Fruit fly (Drosophila melanogaster): ENCODE data around the gene Sec20.

Sec20 gene

DNA sequence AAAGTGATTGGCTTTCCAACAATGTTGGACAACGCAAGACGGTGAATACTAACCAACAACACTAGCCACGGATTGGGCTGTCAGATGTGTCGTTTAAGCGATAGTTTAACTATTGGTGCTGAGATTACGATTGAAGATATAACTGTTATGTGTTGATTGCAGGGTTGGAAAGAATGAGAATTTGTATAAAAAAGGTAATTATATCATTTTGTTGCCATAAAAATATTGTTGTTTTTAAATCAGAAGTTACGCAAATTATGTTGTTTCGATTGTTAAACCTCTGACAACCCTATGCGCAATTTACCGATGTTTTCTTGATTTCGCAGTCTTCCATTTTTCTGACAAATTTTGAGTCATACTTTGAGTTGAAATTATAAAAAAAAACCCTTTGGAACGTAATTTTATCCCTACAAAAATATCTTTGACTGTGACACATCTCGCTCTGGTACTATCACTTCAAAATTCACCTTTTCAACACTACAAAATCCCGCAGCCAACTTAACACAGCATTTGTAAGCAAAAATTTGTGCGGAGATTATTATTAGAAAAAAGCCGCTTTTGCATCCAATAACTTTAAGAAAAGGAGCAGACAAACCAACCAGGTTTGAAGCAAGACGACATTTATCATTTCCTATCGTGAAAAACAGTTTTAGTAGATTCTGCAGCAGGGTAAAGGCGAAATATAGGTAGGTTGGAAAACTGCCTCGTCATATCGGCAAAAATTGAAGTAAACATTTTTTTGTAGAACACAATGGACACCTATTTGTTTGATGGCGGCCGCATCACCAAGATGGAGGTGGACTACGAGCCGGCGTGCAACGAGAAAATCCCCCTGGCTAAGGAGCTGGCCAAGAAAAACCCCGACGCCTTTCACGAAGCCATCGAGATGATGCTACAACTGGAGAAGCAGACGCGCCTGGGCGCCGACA lies 35.0 kb downstream of the Sec20 start, which contains the start of the genes Hat1 and Rpn5:
TSS of gene Hat1 (minus strand) at position 360 of the 929 bp plus-strand sequence.
TSS of gene Rpn5 (plus strand) at position 469 of the 929 bp plus-strand sequence.
- TF ChIP-seq Rel (GFP tag; optimal IDR thresholded peaks at IDR 0.05) = no peak
- peak; percentile 28 for TF ChIP-seq Rel (tag; optimal IDR thresholded peaks at IDR 0.05)
- no peak for TF ChIP-seq Dfd (GFP tag; optimal IDR thresholded peaks at IDR 0.05)
- no peak for TF ChIP-seq Dif (GFP tag; optimal IDR thresholded peaks at IDR 0.05; ENCODE audit: partially characterized antibody)
- peak; percentile 86 for TF ChIP-seq psq (GFP tag; optimal IDR thresholded peaks at IDR 0.05)
- TF ChIP-seq sage (GFP tag; optimal IDR thresholded peaks at IDR 0.05) = peak; percentile 42
- peak; percentile 84 for TF ChIP-seq dmrt93B (GFP tag; optimal IDR thresholded peaks at IDR 0.05)
- TF ChIP-seq pan (optimal IDR thresholded peaks at IDR 0.05) = no peak
- no peak for TF ChIP-seq Vsx2 (GFP tag; optimal IDR thresholded peaks at IDR 0.05; ENCODE audit: partially characterized antibody)
- TF ChIP-seq Jra (GFP tag; optimal IDR thresholded peaks at IDR 0.05) = peak; percentile 96
- TF ChIP-seq dl (GFP tag; optimal IDR thresholded peaks at IDR 0.05; ENCODE audit: insufficient read depth in 1 of 2, partially characterized antibody in 2 of 2) = no peak
- TF ChIP-seq Abd-B (GFP tag; optimal IDR thresholded peaks at IDR 0.05) = no peak
- peak; percentile 92 for TF ChIP-seq h (GFP tag; optimal IDR thresholded peaks at IDR 0.05)
- TF ChIP-seq ey (GFP tag; optimal IDR thresholded peaks at IDR 0.05) = peak; percentile 89
- TF ChIP-seq Myc (optimal IDR thresholded peaks at IDR 0.05) = peak; percentile 84
- no peak for TF ChIP-seq jim (GFP tag; optimal IDR thresholded peaks at IDR 0.05)
- peak; percentile 86 for TF ChIP-seq OdsH (GFP tag; optimal IDR thresholded peaks at IDR 0.05)
- TF ChIP-seq sv (GFP tag; optimal IDR thresholded peaks at IDR 0.05) = peak; percentile 93
- peak; percentile 96 for TF ChIP-seq Hr83 (GFP tag; optimal IDR thresholded peaks at IDR 0.05; ENCODE audit: poor library complexity, severe bottlenecking)
- peak; percentile 45 for TF ChIP-seq Mio (GFP tag; optimal IDR thresholded peaks at IDR 0.05)
- TF ChIP-seq CG32264 (GFP tag; optimal IDR thresholded peaks at IDR 0.05) = peak; percentile 62
- peak; percentile 83 for TF ChIP-seq HLH106 (tag; optimal IDR thresholded peaks at IDR 0.05)
- peak; percentile 90 for TF ChIP-seq br (GFP tag; optimal IDR thresholded peaks at IDR 0.05)
- peak; percentile 93 for TF ChIP-seq fru (GFP tag; optimal IDR thresholded peaks at IDR 0.05)
- no peak for TF ChIP-seq brk (GFP tag; optimal IDR thresholded peaks at IDR 0.05)
- peak; percentile 92 for TF ChIP-seq rgr (GFP tag; optimal IDR thresholded peaks at IDR 0.05)
- no peak for TF ChIP-seq CrebA (GFP tag; optimal IDR thresholded peaks at IDR 0.05; ENCODE audit: borderline replicate concordance)
- TF ChIP-seq GATAd (GFP tag; optimal IDR thresholded peaks at IDR 0.05) = peak; percentile 91
- no peak for TF ChIP-seq Hr78 (GFP tag; optimal IDR thresholded peaks at IDR 0.05)
- no peak for TF ChIP-seq N (GFP tag; optimal IDR thresholded peaks at IDR 0.05)
- peak; percentile 91 for TF ChIP-seq Hnf4 (GFP tag; optimal IDR thresholded peaks at IDR 0.05)
- TF ChIP-seq woc (GFP tag; optimal IDR thresholded peaks at IDR 0.05) = peak; percentile 98
- TF ChIP-seq Sp1 (GFP tag; optimal IDR thresholded peaks at IDR 0.05) = peak; percentile 79
- TF ChIP-seq usp (GFP tag; optimal IDR thresholded peaks at IDR 0.05) = no peak
- TF ChIP-seq CG9705 (GFP tag; optimal IDR thresholded peaks at IDR 0.05) = peak; percentile 57
- TF ChIP-seq dsf (GFP tag; optimal IDR thresholded peaks at IDR 0.05; ENCODE audit: borderline replicate concordance) = peak; percentile 85
- TF ChIP-seq tai (GFP tag; optimal IDR thresholded peaks at IDR 0.05) = no peak
- TF ChIP-seq foxo (GFP tag; optimal IDR thresholded peaks at IDR 0.05) = peak; percentile 41 to 92
- TF ChIP-seq lola (GFP tag; optimal IDR thresholded peaks at IDR 0.05) = no peak

DNA sequence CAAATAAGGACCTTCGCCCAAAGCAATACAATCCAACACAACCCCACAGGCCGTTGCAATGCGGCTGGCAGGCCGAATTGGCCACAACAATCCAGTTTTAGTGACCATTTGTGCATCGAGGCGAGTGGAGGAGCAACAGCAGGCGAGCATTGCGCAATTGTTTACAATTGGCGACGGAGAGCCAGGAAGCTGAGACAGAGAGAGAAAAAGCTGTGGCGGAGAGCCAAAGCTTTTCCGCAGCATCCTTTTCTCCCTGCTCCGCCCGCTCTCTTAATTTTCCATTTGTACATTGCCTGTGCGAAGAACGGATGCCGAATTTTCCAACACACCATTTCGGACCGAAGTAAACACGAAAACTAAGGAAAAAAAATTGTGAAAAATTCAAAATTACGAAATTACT lies 42.9 kb downstream of the Sec20 start, which contains the start of gene kat-60L1:
TSS of gene kat-60L1 (plus strand) at position 301 of the 400 bp plus-strand sequence.
- TF ChIP-seq foxo (GFP tag; optimal IDR thresholded peaks at IDR 0.05) (no peak), Hr78 (GFP tag; optimal IDR thresholded peaks at IDR 0.05) (no peak), sv (GFP tag; optimal IDR thresholded peaks at IDR 0.05) (no peak), OdsH (GFP tag; optimal IDR thresholded peaks at IDR 0.05) (no peak), HLH106 (tag; optimal IDR thresholded peaks at IDR 0.05) (no peak), Abd-B (GFP tag; optimal IDR thresholded peaks at IDR 0.05) (no peak), CG9705 (GFP tag; optimal IDR thresholded peaks at IDR 0.05) (no peak), Jra (GFP tag; optimal IDR thresholded peaks at IDR 0.05) (no peak), Mio (GFP tag; optimal IDR thresholded peaks at IDR 0.05) (no peak), GATAd (GFP tag; optimal IDR thresholded peaks at IDR 0.05) (no peak), N (GFP tag; optimal IDR thresholded peaks at IDR 0.05) (no peak), fru (GFP tag; optimal IDR thresholded peaks at IDR 0.05) (no peak), ey (GFP tag; optimal IDR thresholded peaks at IDR 0.05) (no peak), Rel (GFP tag; optimal IDR thresholded peaks at IDR 0.05) (no peak), Rel (tag; optimal IDR thresholded peaks at IDR 0.05) (no peak), dsf (GFP tag; optimal IDR thresholded peaks at IDR 0.05; ENCODE audit: borderline replicate concordance) (no peak), usp (GFP tag; optimal IDR thresholded peaks at IDR 0.05) (no peak), psq (GFP tag; optimal IDR thresholded peaks at IDR 0.05) (no peak)

Data from whole organism, wandering third instar larva.